Fruit fly (Drosophila melanogaster): ENCODE measurements around the gene CG1677.
A peak's percentile ranks its signal among the peaks of the same experiment; 100 is the strongest.

Gene CG1677

dm6 chrX:7301351-7302328, 104.0 kb downstream of the CG1677 start (continued):
- no peak; the same call in 2 of the 3 replicates for TF ChIP-seq CG14050 (GFP tag; IDR thresholded peaks at IDR 0.05)
- TF ChIP-seq Drgx (GFP tag; IDR thresholded peaks at IDR 0.05): peak; percentile 72
- TF ChIP-seq org-1 (GFP tag; optimal IDR thresholded peaks at IDR 0.05): peak; percentile 36
- no peak for TF ChIP-seq Neu2 (GFP tag; optimal IDR thresholded peaks at IDR 0.05; ENCODE audit: borderline replicate concordance)
- TF ChIP-seq fru (optimal IDR thresholded peaks at IDR 0.05): no peak
- peak; percentile 17 for TF ChIP-seq CG18476 (GFP tag; optimal IDR thresholded peaks at IDR 0.05)
- TF ChIP-seq schlank (tag; optimal IDR thresholded peaks at IDR 0.05): no peak
- no peak for TF ChIP-seq caup (GFP tag; optimal IDR thresholded peaks at IDR 0.05; ENCODE audit: severe bottlenecking)
- TF ChIP-seq Xbp1 (GFP tag; optimal IDR thresholded peaks at IDR 0.05): peak; percentile 42
- TF ChIP-seq tap (tag; optimal IDR thresholded peaks at IDR 0.05): peak; percentile 23
- peak; percentile 52 for TF ChIP-seq CG2875 (GFP tag; optimal IDR thresholded peaks at IDR 0.05)
- TF ChIP-seq fd96Cb (tag; optimal IDR thresholded peaks at IDR 0.05): peak; percentile 60
- 0 out of 2 replicates have a peak, but pooled peaks have one; percentile 36 for TF ChIP-seq CG14441 (GFP tag; IDR thresholded peaks at IDR 0.05)
- peak; percentile 39; the same call in 2 of the 4 replicates for TF ChIP-seq Gug (GFP tag; IDR thresholded peaks at IDR 0.05)
- peak; percentile 51 for TF ChIP-seq CG15269 (tag; optimal IDR thresholded peaks at IDR 0.05)
- peak; percentile 18 for TF ChIP-seq gcm2 (GFP tag; optimal IDR thresholded peaks at IDR 0.05)
- TF ChIP-seq chn (GFP tag; optimal IDR thresholded peaks at IDR 0.05): peak; percentile 7
- TF ChIP-seq Trl (optimal IDR thresholded peaks at IDR 0.05): peak in 1 of 2 experiments; percentile 16
- no peak for TF ChIP-seq Trl (GFP tag; optimal IDR thresholded peaks at IDR 0.05)
- TF ChIP-seq CG9817 (tag; optimal IDR thresholded peaks at IDR 0.05): peak; percentile 22
- TF ChIP-seq Asciz (GFP tag; optimal IDR thresholded peaks at IDR 0.05): peak; percentile 74
- TF ChIP-seq pros (GFP tag; optimal IDR thresholded peaks at IDR 0.05): no peak
- peak; percentile 80 for TF ChIP-seq CG2678 (tag; optimal IDR thresholded peaks at IDR 0.05)
- peak; percentile 54 for TF ChIP-seq CG4328 (GFP tag; optimal IDR thresholded peaks at IDR 0.05)
- peak; percentile 82 for TF ChIP-seq CG31441 (GFP tag; IDR thresholded peaks at IDR 0.05)
- TF ChIP-seq odd (GFP tag; optimal IDR thresholded peaks at IDR 0.05): peak; percentile 64
- no peak for TF ChIP-seq tup (GFP tag; optimal IDR thresholded peaks at IDR 0.05)
- TF ChIP-seq CG13296 (GFP tag; optimal IDR thresholded peaks at IDR 0.05): peak; percentile 45
- TF ChIP-seq CG7963 (GFP tag; IDR thresholded peaks at IDR 0.05; ENCODE audit: partially characterized antibody): no peak
- TF ChIP-seq CG4360 (GFP tag; IDR thresholded peaks at IDR 0.05): peak; percentile 39; the same call in 1 of the 2 replicates
- TF ChIP-seq bsh (GFP tag; optimal IDR thresholded peaks at IDR 0.05): peak; percentile 43 to 69
- TF ChIP-seq Dip2 (GFP tag; IDR thresholded peaks at IDR 0.05): no peak
- TF ChIP-seq CG7987 (GFP tag; optimal IDR thresholded peaks at IDR 0.05): no peak
- no peak for TF ChIP-seq bigmax (GFP tag; optimal IDR thresholded peaks at IDR 0.05)
- 0 out of 2 replicates have a peak, but pooled peaks have one; percentile 7 for TF ChIP-seq NFAT (GFP tag; IDR thresholded peaks at IDR 0.05)
- TF ChIP-seq Fer1 (GFP tag; optimal IDR thresholded peaks at IDR 0.05): peak; percentile 18
- TF ChIP-seq lilli (GFP tag; optimal IDR thresholded peaks at IDR 0.05): peak; percentile 43
- peak; percentile 40 for TF ChIP-seq CG10462 (GFP tag; optimal IDR thresholded peaks at IDR 0.05)
- peak; percentile 29 for TF ChIP-seq CG30431 (GFP tag; optimal IDR thresholded peaks at IDR 0.05)
- peak; percentile 32; the same call in 1 of the 2 replicates for TF ChIP-seq CG10959 (GFP tag; IDR thresholded peaks at IDR 0.05)
- TF ChIP-seq lab (GFP tag; optimal IDR thresholded peaks at IDR 0.05): peak; percentile 3
- TF ChIP-seq eve (GFP tag; optimal IDR thresholded peaks at IDR 0.05): no peak
- peak; percentile 46 for TF ChIP-seq CG8281 (tag; optimal IDR thresholded peaks at IDR 0.05)
- peak; percentile 24 for TF ChIP-seq Sry-δ (GFP tag; optimal IDR thresholded peaks at IDR 0.05)
- peak; percentile 35 for TF ChIP-seq ranshi (GFP tag; IDR thresholded peaks at IDR 0.05)
- no peak for TF ChIP-seq prd (optimal IDR thresholded peaks at IDR 0.05)
- TF ChIP-seq prd (GFP tag; IDR thresholded peaks at IDR 0.05): peak; percentile 50; the same call in 1 of the 3 replicates
- TF ChIP-seq HHEX (GFP tag; optimal IDR thresholded peaks at IDR 0.05): peak; percentile 18

Data from whole organism, embryonic.